Worm (Caenorhabditis elegans) whole organism, L1 larva: ENCODE results near the gene srxa-11.

Source experiments
- C16A3.4 ChIP-seq: fragments of 150-350 bp; optimal IDR thresholded peaks from 2 replicates; lab custom pipeline; 2014; ENCODE audit warnings: missing biosample characterization, missing genetic modification characterization
- blmp-1 ChIP-seq: fragments of 150-350 bp; optimal IDR thresholded peaks from 2 replicates; lab custom pipeline; 2014; ENCODE audit warnings: missing biosample characterization, missing genetic modification characterization
- ceh-82 ChIP-seq, 3 experiments: fragments of 150-350 bp in 1 of 3; sonication (generic microtip) in 2 of 3; optimal IDR thresholded peaks; 2 replicates each; lab custom pipeline; 2014 to 2017; ENCODE audit warnings: missing biosample characterization in 3 of 3, missing genetic modification characterization in 3 of 3
- ces-1 ChIP-seq: fragments of 150-350 bp; optimal IDR thresholded peaks from 2 replicates; lab custom pipeline; 2014; ENCODE audit warnings: missing biosample characterization, missing genetic modification reagents, missing genetic modification characterization
- efl-1 ChIP-seq, 4 experiments: fragments of 150-350 bp; optimal IDR thresholded peaks in 3 of 4; peaks in 1 of 4; 1 replicate in 1 of 4; 2 replicates in 3 of 4; lab custom pipeline; 2014; ENCODE audit warnings: missing biosample characterization in 2 of 4, missing genetic modification characterization in 2 of 4, missing genetic modification reagents in 2 of 4
- egl-27 ChIP-seq, 2 experiments: fragments of 150-350 bp in 1 of 2; sonication (generic microtip); optimal IDR thresholded peaks; 3 replicates each; lab custom pipeline; 2017 to 2018; ENCODE audit warnings: missing biosample characterization in 2 of 2, missing genetic modification characterization in 2 of 2, missing genetic modification reagents in 2 of 2
- elt-3 ChIP-seq, 6 experiments: fragments of 150-350 bp in 1 of 6; sonication (generic microtip); optimal IDR thresholded peaks; 2 replicates each; lab custom pipeline; 2017 to 2018; ENCODE audit warnings: missing biosample characterization in 6 of 6, missing genetic modification characterization in 6 of 6, inconsistent platforms in 1 of 6
- ets-5 ChIP-seq: fragments of 200-800 bp; sonication (Bioruptor generic); IDR thresholded peaks from 2 replicates; pipeline ENCODE4 v1.3.6; 2022; ENCODE audit warnings: missing genetic modification characterization, missing compliant biosample characterization
- fkh-4 ChIP-seq: sonication (generic microtip); optimal IDR thresholded peaks from 2 replicates; lab custom pipeline; 2016; ENCODE audit warnings: missing compliant biosample characterization, missing genetic modification characterization, borderline replicate concordance
- fkh-8 ChIP-seq: sonication (generic microtip); optimal IDR thresholded peaks from 2 replicates; lab custom pipeline; 2016; ENCODE audit warnings: mild to moderate bottlenecking, missing genetic modification characterization, missing compliant biosample characterization
- fos-1 ChIP-seq: fragments of 150-350 bp; optimal IDR thresholded peaks from 2 replicates; lab custom pipeline; 2014; ENCODE audit warnings: missing biosample characterization, missing genetic modification characterization
- grh-1 ChIP-seq: fragments of 200-800 bp; sonication (Bioruptor generic); IDR thresholded peaks from 2 replicates; pipeline ENCODE4 v1.3.6; 2022; ENCODE audit warnings: missing genetic modification reagents, missing genetic modification characterization, missing compliant biosample characterization
- isw-1 ChIP-seq: fragments of 200-800 bp; sonication (Bioruptor generic); IDR thresholded peaks from 2 replicates; pipeline ENCODE4 v1.3.6; 2022; ENCODE audit warnings: missing genetic modification characterization, missing compliant biosample characterization
- lin-35 ChIP-seq, 2 experiments: fragments of 150-350 bp; optimal IDR thresholded peaks; 2 replicates each; lab custom pipeline; 2014; ENCODE audit warnings: missing biosample characterization in 2 of 2, missing genetic modification characterization in 2 of 2, missing genetic modification reagents in 2 of 2
- lsy-2 ChIP-seq, 2 experiments: fragments of 150-350 bp; optimal IDR thresholded peaks; 2 replicates each; lab custom pipeline; 2014; ENCODE audit warnings: missing biosample characterization in 2 of 2, missing genetic modification characterization in 2 of 2
- nhr-11 ChIP-seq: fragments of 150-350 bp; optimal IDR thresholded peaks from 2 replicates; lab custom pipeline; 2014; ENCODE audit warnings: missing biosample characterization, missing genetic modification characterization
- nhr-12 ChIP-seq: sonication (generic microtip); optimal IDR thresholded peaks from 2 replicates; lab custom pipeline; 2017; ENCODE audit warnings: missing biosample characterization, missing genetic modification characterization
- nhr-20 ChIP-seq: sonication (generic microtip); optimal IDR thresholded peaks from 2 replicates; lab custom pipeline; 2016; ENCODE audit warnings: mild to moderate bottlenecking, missing genetic modification characterization, missing compliant biosample characterization
- nhr-237 ChIP-seq: fragments of 150-350 bp; optimal IDR thresholded peaks from 2 replicates; lab custom pipeline; 2014; ENCODE audit warnings: missing biosample characterization, missing genetic modification characterization
- nhr-28 ChIP-seq: fragments of 150-350 bp; optimal IDR thresholded peaks from 2 replicates; lab custom pipeline; 2014; ENCODE audit warnings: missing biosample characterization, missing genetic modification characterization
- nhr-47 ChIP-seq: sonication (generic microtip); optimal IDR thresholded peaks from 2 replicates; lab custom pipeline; 2016; ENCODE audit warnings: mild to moderate bottlenecking, missing genetic modification characterization, moderate library complexity, missing compliant biosample characterization
- nhr-71 ChIP-seq: sonication (generic microtip); optimal IDR thresholded peaks from 2 replicates; lab custom pipeline; 2016; ENCODE audit warnings: mild to moderate bottlenecking, missing genetic modification characterization, moderate library complexity, missing compliant biosample characterization
- nhr-85 ChIP-seq: sonication (generic microtip); peaks from one replicate; lab custom pipeline; 2016; ENCODE audit warnings: missing genetic modification characterization, inconsistent platforms, missing compliant biosample characterization
- pax-3 ChIP-seq: fragments of 200-800 bp; sonication (Bioruptor generic); optimal IDR thresholded peaks from 2 replicates; lab custom pipeline; 2018; ENCODE audit warnings: mild to moderate bottlenecking, missing genetic modification characterization, moderate library complexity, missing compliant biosample characterization
- snpc-4 ChIP-seq: fragments of 150-350 bp; optimal IDR thresholded peaks from 2 replicates; lab custom pipeline; 2014; ENCODE audit warnings: missing biosample characterization, missing genetic modification characterization
- snu-23 ChIP-seq: sonication (generic microtip); optimal IDR thresholded peaks from 2 replicates; lab custom pipeline; 2016; ENCODE audit warnings: missing genetic modification characterization, missing compliant biosample characterization
- swsn-7 ChIP-seq: sonication (generic microtip); optimal IDR thresholded peaks from 2 replicates; lab custom pipeline; 2016; ENCODE audit warnings: missing genetic modification characterization, missing compliant biosample characterization
- tlp-1 ChIP-seq: fragments of 150-350 bp; optimal IDR thresholded peaks from 2 replicates; lab custom pipeline; 2014; ENCODE audit warnings: missing biosample characterization, missing genetic modification characterization
- zag-1 ChIP-seq: fragments of 150-350 bp; optimal IDR thresholded peaks from 2 replicates; lab custom pipeline; 2014; ENCODE audit warnings: missing biosample characterization, missing genetic modification characterization

srxa-11 gene

ce11 chrV:13934545-13934944 is 10.6 kb downstream of the srxa-11 start, which contains the start of gene R10D12.1 (continued):
- no peak for TF ChIP-seq ceh-82 (tag; optimal IDR thresholded peaks at IDR 0.05; lab: Kevin White, UChicago)
- no peak for TF ChIP-seq tlp-1 (tag; lab: Kevin White, UChicago)
- no peak for TF ChIP-seq C16A3.4 (tag; lab: Kevin White, UChicago)
- TF ChIP-seq fkh-4 (tag; lab: Kevin White, UChicago): no peak

- TF ChIP-seq nhr-12 (tag; lab: Kevin White, UChicago) (no peak), pax-3 (tag; lab: Kevin White, UChicago) (no peak), blmp-1 (peak; percentile 41), elt-3 (tag; optimal IDR thresholded peaks at IDR 0.05; lab: Kevin White, UChicago) (peak in 5 of 6 experiments; percentile 25 to 93 (median 82)), lsy-2 (tag; optimal IDR thresholded peaks at IDR 0.05; lab: Kevin White, UChicago) (peak in 1 of 2 experiments; percentile 2)
These were observed 11.5 kb downstream of the srxa-11 start for ce11 chrV:13935423-13935822.

- TF ChIP-seq lin-35 (GFP tag; optimal IDR thresholded peaks at IDR 0.05; lab: Kevin White, UChicago): peak in 1 of 2 experiments; percentile 11
- peak; percentile 63 for TF ChIP-seq grh-1
- peak in 2 of 6 experiments; percentile 25 to 31 for TF ChIP-seq elt-3 (tag; optimal IDR thresholded peaks at IDR 0.05; lab: Kevin White, UChicago)
- peak; percentile 1 for TF ChIP-seq nhr-71 (tag; lab: Kevin White, UChicago)
- no peak for TF ChIP-seq pax-3 (tag; lab: Kevin White, UChicago)
- peak; percentile 2 for TF ChIP-seq nhr-20 (tag; lab: Kevin White, UChicago)
- peak; percentile 19 for TF ChIP-seq blmp-1
- TF ChIP-seq swsn-7 (tag; lab: Kevin White, UChicago): no peak
- peak; percentile 77 for TF ChIP-seq nhr-85 (tag; lab: Kevin White, UChicago)
These were observed 12.1 kb downstream of the srxa-11 start for ce11 chrV:13936052-13936451.

ce11 chrV:13936850-13937249 is 12.9 kb downstream of the srxa-11 start, which contains the start of gene srw-145:
srw-145 (plus strand) TSS chrV:13937150.
- TF ChIP-seq zag-1 (tag; lab: Kevin White, UChicago) (no peak), isw-1 (GFP tag; lab: Robert Waterston, UW) (no peak), nhr-11 (tag; lab: Kevin White, UChicago) (peak; percentile 31), nhr-28 (no peak), ets-5 (GFP tag; lab: Robert Waterston, UW) (no peak), swsn-7 (tag; lab: Kevin White, UChicago) (no peak), snu-23 (no peak), fkh-8 (peak; percentile 45), snpc-4 (tag; lab: Kevin White, UChicago) (no peak), fos-1 (tag; lab: Kevin White, UChicago) (no peak), ces-1 (GFP tag; lab: Kevin White, UChicago) (no peak), nhr-71 (tag; lab: Kevin White, UChicago) (peak; percentile 48), nhr-47 (tag; lab: Kevin White, UChicago) (peak; percentile 44)

ce11 chrV:13942082-13942481 is 18.1 kb downstream of the srxa-11 start, which contains the start of gene dpr-1:
dpr-1 (minus strand) TSS chrV:13942182.
- no peak for TF ChIP-seq lsy-2 (tag; optimal IDR thresholded peaks at IDR 0.05; lab: Kevin White, UChicago)

- TF ChIP-seq efl-1 (optimal IDR thresholded peaks at IDR 0.05; lab: Kevin White, UChicago): no peak
- TF ChIP-seq efl-1 (GFP tag; optimal IDR thresholded peaks at IDR 0.05 in 1 of 2; lab: Kevin White, UChicago): no peak
- no peak for TF ChIP-seq nhr-71 (tag; lab: Kevin White, UChicago)
- TF ChIP-seq egl-27 (tag; optimal IDR thresholded peaks at IDR 0.05; lab: Kevin White, UChicago): no peak
- no peak for TF ChIP-seq nhr-237 (tag; lab: Kevin White, UChicago)
These were observed 22.6 kb downstream of the srxa-11 start, which contains the start of the genes srx-10 and clec-226 for ce11 chrV:13946385-13947019. srx-10 (minus strand) TSS chrV:13946485. clec-226 (plus strand) TSS chrV:13946969.
